Worm (Caenorhabditis elegans): Measurements from ENCODE around the gene ins-7.

ins-7 gene

DNA sequence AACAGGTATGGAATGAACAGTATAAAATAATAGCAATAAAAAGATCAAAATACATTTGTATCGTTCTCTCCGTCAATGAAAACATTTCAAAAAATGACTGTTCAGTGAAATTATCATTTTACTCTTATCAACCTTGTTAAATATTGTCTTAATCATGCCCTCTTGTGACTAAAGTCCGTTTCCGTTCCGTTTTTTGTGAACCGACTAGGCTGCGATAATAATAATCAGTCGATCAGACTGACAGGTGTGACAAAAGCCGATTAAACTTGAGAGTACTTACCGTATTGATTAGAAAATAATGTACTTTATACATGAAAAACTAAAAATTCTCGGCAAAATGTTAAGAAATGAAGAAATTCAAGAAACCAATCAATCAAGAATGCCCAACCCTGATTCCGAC, at the start of gene ins-7:
Gene ins-7, minus strand, starts transcription at position 332 of the 400 bp plus-strand sequence.
- TF ChIP-seq flt-1 (GFP tag; IDR thresholded peaks at IDR 0.05) (no peak), klf-2 (GFP tag; conservative IDR thresholded peaks at IDR 0.05) (no peak), ztf-23 (GFP tag; IDR thresholded peaks at IDR 0.05) (no peak), tab-1 (GFP tag; IDR thresholded peaks at IDR 0.05) (no peak), cog-1 (tag; optimal IDR thresholded peaks at IDR 0.05) (no peak), ztf-29 (GFP tag; IDR thresholded peaks at IDR 0.05) (no peak)

ce11 chrIV:9728376-9728775, 45.7 kb upstream of the ins-7 start, which contains the start of gene nhr-100:
nhr-100 (plus strand) TSS chrIV:9728676.
- no peak for TF ChIP-seq ztf-23 (GFP tag; IDR thresholded peaks at IDR 0.05)
- no peak for TF ChIP-seq flt-1 (GFP tag; IDR thresholded peaks at IDR 0.05)
- no peak for TF ChIP-seq ref-1 (GFP tag; conservative IDR thresholded peaks at IDR 0.05)
- no peak for TF ChIP-seq klf-2 (GFP tag; conservative IDR thresholded peaks at IDR 0.05)

ce11 chrIV:9727217-9727616, 44.6 kb upstream of the ins-7 start:
- no peak for TF ChIP-seq klf-2 (GFP tag; conservative IDR thresholded peaks at IDR 0.05)
- TF ChIP-seq tab-1 (GFP tag; IDR thresholded peaks at IDR 0.05), result no peak
- no peak for TF ChIP-seq ref-1 (GFP tag; conservative IDR thresholded peaks at IDR 0.05)
- TF ChIP-seq T22C8.4 (GFP tag; IDR thresholded peaks at IDR 0.05), result no peak
- TF ChIP-seq ztf-23 (GFP tag; IDR thresholded peaks at IDR 0.05), result no peak

DNA sequence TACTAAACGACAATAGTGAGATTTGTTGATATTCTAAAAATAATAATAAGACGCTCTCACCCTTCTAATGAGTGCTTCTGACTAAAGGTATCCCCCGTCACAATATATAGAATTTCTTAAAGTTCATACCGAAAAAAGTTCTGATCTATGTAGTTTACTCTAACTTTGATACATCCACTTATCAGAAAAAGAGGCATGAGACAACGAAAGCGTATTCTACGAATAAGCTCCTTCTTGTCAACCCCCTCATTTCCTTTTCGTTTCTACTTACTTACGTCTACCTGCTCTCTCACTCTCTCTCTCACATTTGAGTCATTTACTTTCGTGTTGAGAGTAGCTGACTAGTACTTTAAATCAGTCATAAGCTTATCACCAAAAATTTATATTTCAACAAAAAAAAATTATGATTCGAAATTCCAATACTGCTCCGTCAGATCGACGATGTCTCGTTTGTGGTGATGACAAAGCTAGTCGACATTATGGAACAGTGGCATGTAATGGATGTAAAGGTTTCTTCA, 42.9 kb upstream of the ins-7 start:
- TF ChIP-seq med-1 (GFP tag; optimal IDR thresholded peaks at IDR 0.05; ENCODE audit: insufficient read depth), result no peak
- TF ChIP-seq T22C8.4 (GFP tag; IDR thresholded peaks at IDR 0.05), result no peak
- no peak for TF ChIP-seq flt-1 (GFP tag; IDR thresholded peaks at IDR 0.05)
- no peak for TF ChIP-seq ztf-29 (GFP tag; IDR thresholded peaks at IDR 0.05)
- TF ChIP-seq ztf-23 (GFP tag; IDR thresholded peaks at IDR 0.05), result no peak

- TF ChIP-seq ztf-29 (GFP tag; IDR thresholded peaks at IDR 0.05) (no peak), T22C8.4 (GFP tag; IDR thresholded peaks at IDR 0.05) (no peak), flt-1 (GFP tag; IDR thresholded peaks at IDR 0.05) (no peak), klf-2 (GFP tag; conservative IDR thresholded peaks at IDR 0.05) (no peak), ztf-23 (GFP tag; IDR thresholded peaks at IDR 0.05) (no peak), med-1 (GFP tag; optimal IDR thresholded peaks at IDR 0.05; ENCODE audit: insufficient read depth) (no peak), cog-1 (tag; optimal IDR thresholded peaks at IDR 0.05) (no peak), ref-1 (GFP tag; conservative IDR thresholded peaks at IDR 0.05) (no peak), tab-1 (GFP tag; IDR thresholded peaks at IDR 0.05) (no peak)
Measured at ce11 chrIV:9724948-9725347, 42.3 kb upstream of the ins-7 start, which contains the start of the genes nhr-138 and C28D4.18. nhr-138 (plus strand) TSS chrIV:9725251. C28D4.18 (plus strand) TSS chrIV:9725280.

- TF ChIP-seq ref-1 (GFP tag; conservative IDR thresholded peaks at IDR 0.05) (no peak), tab-1 (GFP tag; IDR thresholded peaks at IDR 0.05) (no peak), ztf-23 (GFP tag; IDR thresholded peaks at IDR 0.05) (no peak), cog-1 (tag; optimal IDR thresholded peaks at IDR 0.05) (no peak), ztf-29 (GFP tag; IDR thresholded peaks at IDR 0.05) (no peak)
Measured at ce11 chrIV:9723185-9723584, 40.5 kb upstream of the ins-7 start.

DNA sequence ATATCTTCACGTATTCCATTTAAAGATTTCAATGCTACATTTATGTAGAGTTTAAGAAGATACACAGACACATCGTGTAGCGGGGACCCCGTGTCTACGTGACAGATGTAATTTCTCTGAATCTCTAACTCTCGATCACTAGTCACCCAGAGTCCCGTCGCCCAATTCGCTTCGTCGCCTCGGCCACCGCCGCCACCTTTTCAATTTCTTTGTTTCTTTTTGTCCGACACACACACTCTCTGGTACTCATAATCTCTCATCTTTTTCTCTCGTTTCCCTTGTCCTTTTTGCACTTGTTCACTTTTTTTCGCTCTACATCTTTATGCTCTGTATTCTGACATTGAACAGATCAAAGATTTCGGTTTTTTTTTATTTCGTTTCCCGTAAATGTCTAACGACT, 35.8 kb upstream of the ins-7 start:
- no peak for TF ChIP-seq ref-1 (GFP tag; conservative IDR thresholded peaks at IDR 0.05)
- peak; percentile 9 for TF ChIP-seq cog-1 (tag; optimal IDR thresholded peaks at IDR 0.05)

DNA sequence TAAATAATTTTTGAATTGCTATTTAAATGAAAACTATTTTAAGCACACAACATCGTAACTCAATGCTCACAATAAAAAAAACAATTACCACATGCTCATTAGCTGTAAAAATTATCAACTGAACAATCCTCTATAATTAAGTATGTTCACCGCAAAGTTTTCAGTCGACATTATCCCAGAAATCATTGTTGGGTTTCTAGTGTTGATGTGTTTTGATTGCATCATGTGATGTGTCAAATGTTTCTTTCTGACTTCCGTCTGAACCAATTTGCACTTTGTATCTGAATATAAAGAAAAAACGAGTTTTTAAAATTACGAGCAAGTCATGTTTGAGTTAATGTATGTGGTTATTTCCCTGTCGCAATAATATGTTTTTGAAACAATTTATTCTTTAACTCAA, 35.2 kb upstream of the ins-7 start:
- TF ChIP-seq ztf-23 (GFP tag; IDR thresholded peaks at IDR 0.05), result no peak

DNA sequence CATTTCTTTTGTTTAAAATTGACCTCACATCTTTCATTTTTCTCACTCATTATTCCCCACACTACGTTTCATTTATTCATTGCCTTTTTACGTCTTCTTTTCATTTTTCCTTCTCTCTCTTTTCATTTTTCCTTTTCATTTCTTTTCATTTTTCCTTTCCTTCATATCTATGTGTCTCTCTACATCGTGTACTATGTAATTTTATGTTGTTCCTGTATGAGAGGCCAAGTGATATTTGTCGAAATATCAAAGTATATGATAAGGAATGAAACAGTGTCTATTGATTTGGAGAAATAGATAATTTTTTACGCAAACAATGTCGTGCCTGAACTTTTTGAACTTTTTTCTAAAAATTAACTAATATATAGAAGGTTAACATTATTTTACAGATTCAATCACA, 33.8 kb upstream of the ins-7 start:
- TF ChIP-seq cog-1 (tag; optimal IDR thresholded peaks at IDR 0.05), result no peak
- TF ChIP-seq ztf-23 (GFP tag; IDR thresholded peaks at IDR 0.05), result no peak
- TF ChIP-seq flt-1 (GFP tag; IDR thresholded peaks at IDR 0.05), result no peak
- no peak for TF ChIP-seq ztf-29 (GFP tag; IDR thresholded peaks at IDR 0.05)
- TF ChIP-seq T22C8.4 (GFP tag; IDR thresholded peaks at IDR 0.05), result no peak
- TF ChIP-seq med-1 (GFP tag; optimal IDR thresholded peaks at IDR 0.05; ENCODE audit: insufficient read depth), result no peak
- no peak for TF ChIP-seq ref-1 (GFP tag; conservative IDR thresholded peaks at IDR 0.05)
- no peak for TF ChIP-seq klf-2 (GFP tag; conservative IDR thresholded peaks at IDR 0.05)
- TF ChIP-seq tab-1 (GFP tag; IDR thresholded peaks at IDR 0.05), result no peak

- TF ChIP-seq T22C8.4 (GFP tag; IDR thresholded peaks at IDR 0.05) (no peak), ztf-29 (GFP tag; IDR thresholded peaks at IDR 0.05) (no peak), ref-1 (GFP tag; conservative IDR thresholded peaks at IDR 0.05) (no peak), ztf-23 (GFP tag; IDR thresholded peaks at IDR 0.05) (no peak), cog-1 (tag; optimal IDR thresholded peaks at IDR 0.05) (no peak), flt-1 (GFP tag; IDR thresholded peaks at IDR 0.05) (no peak), med-1 (GFP tag; optimal IDR thresholded peaks at IDR 0.05; ENCODE audit: insufficient read depth) (no peak), tab-1 (GFP tag; IDR thresholded peaks at IDR 0.05) (no peak), klf-2 (GFP tag; conservative IDR thresholded peaks at IDR 0.05) (no peak)
Measured at ce11 chrIV:9714264-9714663, 31.6 kb upstream of the ins-7 start.

ce11 chrIV:9712782-9713181, 30.1 kb upstream of the ins-7 start, which contains the start of gene K01H12.4:
K01H12.4 (plus strand) TSS chrIV:9713082.
- no peak for TF ChIP-seq cog-1 (tag; optimal IDR thresholded peaks at IDR 0.05)
- no peak for TF ChIP-seq tab-1 (GFP tag; IDR thresholded peaks at IDR 0.05)
- TF ChIP-seq ztf-29 (GFP tag; IDR thresholded peaks at IDR 0.05), result no peak
- TF ChIP-seq T22C8.4 (GFP tag; IDR thresholded peaks at IDR 0.05), result no peak
- TF ChIP-seq flt-1 (GFP tag; IDR thresholded peaks at IDR 0.05), result no peak
- no peak for TF ChIP-seq klf-2 (GFP tag; conservative IDR thresholded peaks at IDR 0.05)
- no peak for TF ChIP-seq ref-1 (GFP tag; conservative IDR thresholded peaks at IDR 0.05)
- no peak for TF ChIP-seq ztf-23 (GFP tag; IDR thresholded peaks at IDR 0.05)
- no peak for TF ChIP-seq med-1 (GFP tag; optimal IDR thresholded peaks at IDR 0.05; ENCODE audit: insufficient read depth)
